Worm (Caenorhabditis elegans) whole organism, young adult: ENCODE data around the gene C08E3.15.

Experiments used
- B0019.2 ChIP-seq: fragments of 200-800 bp; sonication (Bioruptor generic); conservative IDR thresholded peaks from 2 replicates; pipeline ENCODE4 v1.3.6; 2022; ENCODE audit warnings: missing genetic modification reagents, missing genetic modification characterization, missing compliant biosample characterization
- Y53G8AR.9 ChIP-seq: fragments of 200-800 bp; sonication (Bioruptor generic); conservative IDR thresholded peaks from 2 replicates; pipeline ENCODE4 v1.3.6; 2022; ENCODE audit warnings: missing genetic modification reagents, missing genetic modification characterization, missing compliant biosample characterization
- akir-1 ChIP-seq: fragments of 200-800 bp; sonication (Bioruptor generic); optimal IDR thresholded peaks from 2 replicates; lab custom pipeline; 2018; ENCODE audit warnings: mild to moderate bottlenecking, missing genetic modification characterization, moderate library complexity, missing compliant biosample characterization
- aptf-3 ChIP-seq: fragments of 200-800 bp; sonication (Bioruptor generic); IDR thresholded peaks from 2 replicates; pipeline ENCODE4 v1.3.6; 2022; ENCODE audit warnings: missing genetic modification characterization, missing compliant biosample characterization
- athp-1 ChIP-seq: sonication (generic microtip); optimal IDR thresholded peaks from 2 replicates; lab custom pipeline; 2017; ENCODE audit warnings: mild to moderate bottlenecking, missing genetic modification characterization, missing compliant biosample characterization
- attf-3 ChIP-seq: fragments of 200-800 bp; sonication (Bioruptor generic); conservative IDR thresholded peaks from 2 replicates; pipeline ENCODE4 v1.3.6; 2022; ENCODE audit warnings: missing genetic modification reagents, missing genetic modification characterization, missing compliant biosample characterization
- ceh-58 ChIP-seq: fragments of 200-800 bp; sonication (Bioruptor generic); IDR thresholded peaks from 2 replicates; pipeline ENCODE4 v1.3.6; 2022; ENCODE audit warnings: missing genetic modification characterization, missing compliant biosample characterization
- ceh-91 ChIP-seq: fragments of 200-800 bp; sonication (Bioruptor generic); IDR thresholded peaks from 2 replicates; pipeline ENCODE4 v1.3.6; 2022; ENCODE audit warnings: missing genetic modification reagents, missing genetic modification characterization, missing compliant biosample characterization
- chd-7 ChIP-seq: sonication (generic microtip); optimal IDR thresholded peaks from 2 replicates; lab custom pipeline; 2016; ENCODE audit warnings: mild to moderate bottlenecking, missing genetic modification characterization, moderate library complexity, missing compliant biosample characterization
- ets-4 ChIP-seq: fragments of 200-800 bp; sonication (Bioruptor generic); optimal IDR thresholded peaks from 2 replicates; lab custom pipeline; 2018; ENCODE audit warnings: mild to moderate bottlenecking, missing genetic modification characterization, missing compliant biosample characterization
- hlh-26 ChIP-seq: fragments of 200-800 bp; sonication (Bioruptor generic); conservative IDR thresholded peaks from 2 replicates; pipeline ENCODE4 v1.3.6; 2022; ENCODE audit warnings: missing genetic modification reagents, missing genetic modification characterization, missing compliant biosample characterization
- hmg-1.2 ChIP-seq: fragments of 200-800 bp; sonication (Bioruptor generic); IDR thresholded peaks from 2 replicates; pipeline ENCODE4 v1.3.6; 2022; ENCODE audit warnings: missing genetic modification reagents, missing genetic modification characterization, missing compliant biosample characterization
- nhr-80 ChIP-seq: sonication (generic microtip); optimal IDR thresholded peaks from 2 replicates; lab custom pipeline; 2016; ENCODE audit warnings: missing genetic modification characterization, missing compliant biosample characterization
- sdz-38 ChIP-seq: sonication (generic microtip); optimal IDR thresholded peaks from 2 replicates; lab custom pipeline; 2016; ENCODE audit warnings: missing genotype, missing genetic modification characterization, missing compliant biosample characterization
- snpc-1.1 ChIP-seq: sonication (generic microtip); optimal IDR thresholded peaks from 2 replicates; lab custom pipeline; 2017; ENCODE audit warnings: missing genetic modification characterization, mild to moderate bottlenecking, missing compliant biosample characterization, antibody characterized with exemption, moderate library complexity, missing genotype, missing genetic modification reagents; ENCODE audit not compliant: insufficient read depth
- zfh-2 ChIP-seq: fragments of 200-800 bp; sonication (Bioruptor generic); conservative IDR thresholded peaks from 2 replicates; pipeline ENCODE4 v1.3.6; 2022; ENCODE audit warnings: missing genetic modification reagents, missing genetic modification characterization, missing compliant biosample characterization
- ztf-25 ChIP-seq: fragments of 200-800 bp; sonication (Bioruptor generic); IDR thresholded peaks from 2 replicates; pipeline ENCODE4 v1.3.6; 2022; ENCODE audit warnings: missing genetic modification reagents, missing genetic modification characterization, missing compliant biosample characterization

Gene C08E3.15

ce11 chrII:1589845-1590244, 37.8 kb downstream of the C08E3.15 start, which contains the start of gene T07H3.7:
T07H3.7 (minus strand) TSS chrII:1589945.
- TF ChIP-seq snpc-1.1 (no peak), hmg-1.2 (no peak), aptf-3 (GFP tag; lab: Robert Waterston, UW) (no peak), akir-1 (GFP tag; lab: Kevin White, UChicago) (no peak), B0019.2 (GFP tag; lab: Robert Waterston, UW) (no peak)
- TF ChIP-seq, all 124 proteins: peak for 0

ce11 chrII:1586305-1586704, 41.4 kb downstream of the C08E3.15 start, which contains the start of gene T07H3.8:
T07H3.8 (plus strand) TSS chrII:1586605.
- TF ChIP-seq sdz-38 (no peak), hlh-26 (no peak)

- TF ChIP-seq ets-4 (no peak), Y53G8AR.9 (no peak)
Measured at ce11 chrII:1584140-1584539, 43.5 kb downstream of the C08E3.15 start, which contains the start of gene clec-21. clec-21 (minus strand) TSS chrII:1584240.

ce11 chrII:1579886-1580285, 47.8 kb downstream of the C08E3.15 start, which contains the start of gene math-38:
math-38 (minus strand) TSS chrII:1579986.
- TF ChIP-seq chd-7 (no peak), ceh-91 (GFP tag; lab: Robert Waterston, UW) (no peak), nhr-80 (tag; lab: Kevin White, UChicago) (peak; percentile 22), athp-1 (tag; lab: Kevin White, UChicago) (no peak), ztf-25 (no peak), attf-3 (GFP tag; lab: Robert Waterston, UW) (no peak), ceh-58 (GFP tag; lab: Robert Waterston, UW) (no peak), zfh-2 (GFP tag; lab: Robert Waterston, UW) (no peak)
